Worm (Caenorhabditis elegans): ENCODE data around the gene pgp-7.

- TF ChIP-seq dve-1 (tag; optimal IDR thresholded peaks at IDR 0.05) (no peak), unc-86 (tag; optimal IDR thresholded peaks at IDR 0.05) (no peak)
These were observed 16.8 kb downstream of the pgp-7 start for ce11 chrX:10853271-10853670.

Measured in whole organism, late embryonic.